Fruit fly (Drosophila melanogaster) whole organism, adult: ENCODE data around the gene Sf3b3.

ENCODE experiments used
- CG33017 ChIP-seq: fragments of 200-800 bp; sonication (Bioruptor generic); optimal IDR thresholded peaks from 2 replicates; lab custom pipeline; 2018; ENCODE audit warnings: missing biosample characterization, mild to moderate bottlenecking, missing genetic modification characterization, moderate library complexity
- CG7045 ChIP-seq: fragments of 200-800 bp; sonication (Bioruptor generic); optimal IDR thresholded peaks from 2 replicates; lab custom pipeline; 2017; ENCODE audit warnings: missing biosample characterization, mild to moderate bottlenecking, missing genetic modification characterization
- Crg-1 ChIP-seq: fragments of 200-800 bp; sonication (Bioruptor generic); optimal IDR thresholded peaks from 2 replicates; lab custom pipeline; 2016; ENCODE audit warnings: missing biosample characterization, missing genetic modification characterization
- cnc ChIP-seq, 2 experiments: fragments of >200 bp; optimal IDR thresholded peaks; 2 replicates each; lab custom pipeline; 2017
- pad ChIP-seq: fragments of 200-800 bp; sonication (Bioruptor generic); optimal IDR thresholded peaks from 3 replicates; lab custom pipeline; 2017; ENCODE audit warnings: missing biosample characterization, missing genetic modification characterization, mild to moderate bottlenecking, moderate library complexity, missing genetic modification reagents
- toe ChIP-seq: fragments of 200-800 bp; sonication (Bioruptor generic); optimal IDR thresholded peaks from 2 replicates; lab custom pipeline; 2016; ENCODE audit warnings: missing biosample characterization, missing genetic modification characterization

dm6 chr3L:781702-782314 lies 51.4 kb downstream of the Sf3b3 start:
- no peak for TF ChIP-seq CG33017 (tag; lab: Kevin White, UChicago)
- TF ChIP-seq Crg-1 = no peak
- TF ChIP-seq toe (GFP tag; lab: Kevin White, UChicago) = no peak
- no peak for TF ChIP-seq pad (GFP tag; lab: Kevin White, UChicago)
- no peak for TF ChIP-seq CG7045
- no peak for TF ChIP-seq cnc (optimal IDR thresholded peaks at IDR 0.05; lab: Kevin White, UChicago)
